Worm (Caenorhabditis elegans): ENCODE data around the gene pqn-29.

The pqn-29 gene

ce11 chrIII:4689595-4689994 is 43.4 kb upstream of the pqn-29 start (continued):
- TF ChIP-seq C06A6.2 (GFP tag; conservative IDR thresholded peaks at IDR 0.05) = no peak
- peak; percentile 77 for TF ChIP-seq Y53G8AR.9 (GFP tag; conservative IDR thresholded peaks at IDR 0.05)
- peak; percentile 79 for TF ChIP-seq egl-44 (GFP tag; IDR thresholded peaks at IDR 0.05)
- peak; percentile 87 for TF ChIP-seq sptf-2 (GFP tag; optimal IDR thresholded peaks at IDR 0.05)
- peak; percentile 62 for TF ChIP-seq F10E7.11 (tag; optimal IDR thresholded peaks at IDR 0.05)
- peak; percentile 51 for TF ChIP-seq somi-1 (GFP tag; optimal IDR thresholded peaks at IDR 0.05)
- peak; percentile 50; the same call in 1 of the 2 replicates for TF ChIP-seq cebp-1 (GFP tag; IDR thresholded peaks at IDR 0.05)
- TF ChIP-seq cebp-1 (tag; optimal IDR thresholded peaks at IDR 0.05) = no peak
- peak; percentile 81 for TF ChIP-seq ekl-4 (GFP tag; IDR thresholded peaks at IDR 0.05)
- 0 out of 2 replicates have a peak, but pooled peaks have one; percentile 45 for TF ChIP-seq Y56A3A.18 (GFP tag; IDR thresholded peaks at IDR 0.05)
- TF ChIP-seq hrde-1 (tag; optimal IDR thresholded peaks at IDR 0.05; ENCODE audit: borderline replicate concordance) = peak; percentile 86
- 0 out of 2 replicates have a peak, but pooled peaks have one; percentile 44 for TF ChIP-seq Y79H2A.3 (GFP tag; conservative IDR thresholded peaks at IDR 0.05)
- TF ChIP-seq F39B2.1 (GFP tag; IDR thresholded peaks at IDR 0.05) = 0 out of 2 replicates have a peak, but pooled peaks have one; percentile 7
- peak; percentile 74; the same call in 1 of the 2 replicates for TF ChIP-seq Y53F4B.3 (GFP tag; IDR thresholded peaks at IDR 0.05)
- 0 out of 2 replicates have a peak, but pooled peaks have one; percentile 55 for TF ChIP-seq nhr-120 (GFP tag; IDR thresholded peaks at IDR 0.05)
- no peak for TF ChIP-seq mel-28 (tag; optimal IDR thresholded peaks at IDR 0.05; ENCODE audit: borderline replicate concordance)
- TF ChIP-seq hlh-26 (GFP tag; conservative IDR thresholded peaks at IDR 0.05) = no peak
- peak; percentile 92 for TF ChIP-seq snpc-1.3 (tag; optimal IDR thresholded peaks at IDR 0.05; ENCODE audit: insufficient read depth)
- TF ChIP-seq nfyb-1 (GFP tag; IDR thresholded peaks at IDR 0.05) = peak; percentile 91
- TF ChIP-seq pha-4 (tag; optimal IDR thresholded peaks at IDR 0.05) = peak; percentile 47
- peak; percentile 88 for TF ChIP-seq ceh-27 (GFP tag; optimal IDR thresholded peaks at IDR 0.05)
- TF ChIP-seq F23B12.7 (tag; optimal IDR thresholded peaks at IDR 0.05; ENCODE audit: insufficient read depth) = peak; percentile 82
- TF ChIP-seq B0336.3 (GFP tag; IDR thresholded peaks at IDR 0.05) = peak; percentile 71
- peak; percentile 91 for TF ChIP-seq mes-4 (tag; optimal IDR thresholded peaks at IDR 0.05)
- no peak for TF ChIP-seq F55B11.4 (tag; optimal IDR thresholded peaks at IDR 0.05; ENCODE audit: borderline replicate concordance, insufficient read depth)
- peak; percentile 26 for TF ChIP-seq F22D6.2 (tag; optimal IDR thresholded peaks at IDR 0.05)
- peak; percentile 66 for TF ChIP-seq pbrm-1 (GFP tag; IDR thresholded peaks at IDR 0.05)
- TF ChIP-seq chd-7 (tag; optimal IDR thresholded peaks at IDR 0.05) = peak; percentile 90
- no peak for TF ChIP-seq bed-1 (GFP tag; IDR thresholded peaks at IDR 0.05)
- TF ChIP-seq ztf-3 (GFP tag; optimal IDR thresholded peaks at IDR 0.05) = peak; percentile 36
- TF ChIP-seq ceh-91 (GFP tag; IDR thresholded peaks at IDR 0.05) = 0 out of 2 replicates have a peak, but pooled peaks have one; percentile 26
- peak; percentile 59; the same call in 1 of the 2 replicates for TF ChIP-seq hsf-1 (GFP tag; IDR thresholded peaks at IDR 0.05)
- peak; percentile 74; the same call in 1 of the 2 replicates for TF ChIP-seq let-526 (GFP tag; IDR thresholded peaks at IDR 0.05)
- peak; percentile 83 for TF ChIP-seq repo-1 (tag; optimal IDR thresholded peaks at IDR 0.05)
- peak; percentile 69 for TF ChIP-seq atf-7 (tag; optimal IDR thresholded peaks at IDR 0.05)
- TF ChIP-seq ZK185.1 (tag; optimal IDR thresholded peaks at IDR 0.05; ENCODE audit: poor library complexity, severe bottlenecking) = peak; percentile 85
- TF ChIP-seq egrh-3 (GFP tag; IDR thresholded peaks at IDR 0.05) = peak; percentile 28; the same call in 1 of the 2 replicates
- TF ChIP-seq T26A5.8 (tag; optimal IDR thresholded peaks at IDR 0.05) = peak; percentile 79
- TF ChIP-seq lir-1 (GFP tag; conservative IDR thresholded peaks at IDR 0.05) = no peak; the same call in 1 of the 2 replicates
- peak; percentile 23; the same call in 1 of the 2 replicates for TF ChIP-seq rcor-1 (GFP tag; IDR thresholded peaks at IDR 0.05)
- TF ChIP-seq lsl-1 (GFP tag; optimal IDR thresholded peaks at IDR 0.05) = peak; percentile 67
- peak; percentile 96 for TF ChIP-seq cebp-2 (GFP tag; IDR thresholded peaks at IDR 0.05)
- peak; percentile 76 for TF ChIP-seq unc-130 (GFP tag; optimal IDR thresholded peaks at IDR 0.05)
- TF ChIP-seq ztf-6 (GFP tag; IDR thresholded peaks at IDR 0.05) = no peak
- TF ChIP-seq zim-3 (tag; optimal IDR thresholded peaks at IDR 0.05) = peak; percentile 94
- TF ChIP-seq hmg-1.2 (GFP tag; IDR thresholded peaks at IDR 0.05) = peak; percentile 71
- no peak for TF ChIP-seq aptf-2 (GFP tag; conservative IDR thresholded peaks at IDR 0.05)

Measured in whole organism, young adult.